Fruit fly (Drosophila melanogaster) whole organism, embryonic: Measurements from ENCODE around the gene CG43998.
A peak's percentile ranks its signal among the peaks of the same experiment; 100 is the strongest.

Experiments used
- Abd-B ChIP-seq: fragments of 200-800 bp; sonication (Bioruptor generic); optimal IDR thresholded peaks from 2 replicates; lab custom pipeline; 2018; ENCODE audit warnings: missing biosample characterization, mild to moderate bottlenecking, missing genetic modification characterization, moderate library complexity
- Aef1 ChIP-seq: fragments of 200-800 bp; sonication (Bioruptor generic); IDR thresholded peaks from 3 replicates; pipeline ENCODE4 v1.3.6; 2022; ENCODE audit warnings: missing biosample characterization, missing genetic modification characterization
- Asciz ChIP-seq: fragments of 200-800 bp; sonication (Bioruptor generic); optimal IDR thresholded peaks from 2 replicates; lab custom pipeline; 2017; ENCODE audit warnings: missing biosample characterization, mild to moderate bottlenecking, missing genetic modification characterization, missing genetic modification reagents
- Atf-2 ChIP-seq: fragments of 200-800 bp; sonication (Bioruptor generic); optimal IDR thresholded peaks from 2 replicates; lab custom pipeline; 2016; ENCODE audit warnings: missing biosample characterization, missing genetic modification characterization
- CG10147 ChIP-seq: fragments of 200-800 bp; sonication (Bioruptor generic); optimal IDR thresholded peaks from 2 replicates; lab custom pipeline; 2019; ENCODE audit warnings: missing biosample characterization, mild to moderate bottlenecking, missing genetic modification characterization, moderate library complexity
- CG10274 ChIP-seq: fragments of 200-800 bp; sonication (Bioruptor generic); optimal IDR thresholded peaks from 3 replicates; lab custom pipeline; 2017; ENCODE audit warnings: missing biosample characterization, mild to moderate bottlenecking, missing genetic modification characterization
- CG10366 ChIP-seq: fragments of 200-800 bp; sonication (Bioruptor generic); IDR thresholded peaks from 2 replicates; pipeline ENCODE4 v1.3.6; 2022; ENCODE audit warnings: missing biosample characterization, missing genetic modification characterization
- CG10979 ChIP-seq: fragments of 200-800 bp; sonication (Bioruptor generic); optimal IDR thresholded peaks from 2 replicates; lab custom pipeline; 2018; ENCODE audit warnings: missing biosample characterization, mild to moderate bottlenecking, missing genetic modification characterization, moderate library complexity
- CG11504 ChIP-seq: fragments of 200-800 bp; sonication (Bioruptor generic); optimal IDR thresholded peaks from 3 replicates; lab custom pipeline; 2019; ENCODE audit warnings: missing biosample characterization, mild to moderate bottlenecking, missing genetic modification characterization, moderate library complexity
- CG12071 ChIP-seq: fragments of 200-800 bp; sonication (Bioruptor generic); optimal IDR thresholded peaks from 3 replicates; lab custom pipeline; 2018; ENCODE audit warnings: missing biosample characterization, mild to moderate bottlenecking, missing genetic modification characterization
- CG12299 ChIP-seq: fragments of 200-800 bp; sonication (Bioruptor generic); optimal IDR thresholded peaks from 2 replicates; lab custom pipeline; 2018; ENCODE audit warnings: missing biosample characterization, mild to moderate bottlenecking, missing genetic modification characterization
- CG12769 ChIP-seq: fragments of 200-800 bp; sonication (Bioruptor generic); optimal IDR thresholded peaks from 2 replicates; lab custom pipeline; 2019; ENCODE audit warnings: missing biosample characterization, mild to moderate bottlenecking, missing genetic modification characterization, moderate library complexity
- CG17568 ChIP-seq: fragments of 200-800 bp; sonication (Bioruptor generic); optimal IDR thresholded peaks from 2 replicates; lab custom pipeline; 2018; ENCODE audit warnings: missing biosample characterization, mild to moderate bottlenecking, missing genetic modification characterization, moderate library complexity
- CG18764 ChIP-seq: fragments of 200-800 bp; sonication (Bioruptor generic); optimal IDR thresholded peaks from 3 replicates; lab custom pipeline; 2016; ENCODE audit warnings: missing biosample characterization, missing genetic modification characterization
- CG4707 ChIP-seq: fragments of 200-800 bp; sonication (Bioruptor generic); optimal IDR thresholded peaks from 2 replicates; lab custom pipeline; 2018; ENCODE audit warnings: missing biosample characterization, mild to moderate bottlenecking, missing genetic modification characterization, moderate library complexity
- CG4730 ChIP-seq: fragments of 200-800 bp; sonication (Bioruptor generic); IDR thresholded peaks from 2 replicates; pipeline ENCODE4 v1.3.6; 2022; ENCODE audit warnings: missing biosample characterization, missing genetic modification characterization
- CG5953 ChIP-seq: fragments of 200-800 bp; sonication (Bioruptor generic); IDR thresholded peaks from 2 replicates; pipeline ENCODE4 v1.3.6; 2022; ENCODE audit warnings: missing biosample characterization, missing genetic modification characterization
- CG7372 ChIP-seq: fragments of 200-800 bp; sonication (Bioruptor generic); IDR thresholded peaks from 2 replicates; pipeline ENCODE4 v1.3.6; 2022; ENCODE audit warnings: missing biosample characterization, missing genetic modification characterization
- CG8924 ChIP-seq: fragments of 200-800 bp; optimal IDR thresholded peaks from 3 replicates; lab custom pipeline; 2019; ENCODE audit warnings: missing biosample characterization, mild to moderate bottlenecking, missing genetic modification characterization, moderate library complexity
- Doc2 ChIP-seq: fragments of 200-800 bp; sonication (Bioruptor generic); IDR thresholded peaks from 2 replicates; pipeline ENCODE4 v1.3.6; 2022; ENCODE audit warnings: missing biosample characterization, missing genetic modification characterization
- Dref ChIP-seq: fragments of 200-800 bp; sonication (Bioruptor generic); IDR thresholded peaks from 2 replicates; pipeline ENCODE4 v1.3.6; 2022; ENCODE audit warnings: missing biosample characterization, missing genetic modification characterization
- Eip74EF ChIP-seq, 2 experiments: fragments of 200-800 bp in 1 of 2; fragments of >200 bp in 1 of 2; sonication (Bioruptor generic) in 1 of 2; optimal IDR thresholded peaks; 2 replicates each; lab custom pipeline; 2017 to 2019; ENCODE audit warnings: missing biosample characterization in 2 of 2, missing genetic modification characterization in 2 of 2, mild to moderate bottlenecking in 1 of 2, moderate library complexity in 1 of 2
- Elba2 ChIP-seq: fragments of 200-800 bp; sonication (Bioruptor generic); optimal IDR thresholded peaks from 3 replicates; lab custom pipeline; 2016; ENCODE audit warnings: missing biosample characterization, missing genetic modification characterization
- H15 ChIP-seq: fragments of 200-800 bp; sonication (Bioruptor generic); IDR thresholded peaks from 3 replicates; pipeline ENCODE4 v1.3.6; 2022; ENCODE audit warnings: missing biosample characterization, missing genetic modification characterization
- H2.0 ChIP-seq: fragments of 200-800 bp; sonication (Bioruptor generic); IDR thresholded peaks from 2 replicates; pipeline ENCODE4 v1.3.6; 2022; ENCODE audit warnings: missing biosample characterization, missing genetic modification characterization
- HmgD ChIP-seq: fragments of 200-800 bp; sonication (Bioruptor generic); optimal IDR thresholded peaks from 3 replicates; lab custom pipeline; 2016; ENCODE audit warnings: missing biosample characterization, missing genetic modification characterization
- Hr78 ChIP-seq, 2 experiments: fragments of 200-800 bp in 1 of 2; fragments of >200 bp in 1 of 2; sonication (Bioruptor generic) in 1 of 2; optimal IDR thresholded peaks; 2 replicates each; lab custom pipeline; 2017 to 2019; ENCODE audit warnings: missing biosample characterization in 2 of 2, missing genetic modification characterization in 2 of 2, mild to moderate bottlenecking in 1 of 2, moderate library complexity in 1 of 2
- Kr ChIP-seq: fragments of 200-800 bp; sonication (Bioruptor generic); optimal IDR thresholded peaks from 2 replicates; lab custom pipeline; 2017; ENCODE audit warnings: missing biosample characterization, mild to moderate bottlenecking, missing genetic modification characterization
- Lim3 ChIP-seq: fragments of 200-800 bp; sonication (Bioruptor generic); IDR thresholded peaks from 2 replicates; pipeline ENCODE4 v1.3.6; 2022; ENCODE audit warnings: missing biosample characterization, missing genetic modification characterization
- Mrtf ChIP-seq: fragments of 200-800 bp; sonication (Bioruptor generic); IDR thresholded peaks from 3 replicates; pipeline ENCODE4 v1.3.6; 2022; ENCODE audit warnings: missing biosample characterization, missing genetic modification characterization
- Sox102F ChIP-seq: fragments of 200-800 bp; sonication (Bioruptor generic); optimal IDR thresholded peaks from 2 replicates; lab custom pipeline; 2018; ENCODE audit warnings: missing biosample characterization, mild to moderate bottlenecking, missing genetic modification characterization, moderate library complexity
- btn ChIP-seq: fragments of 200-800 bp; sonication (Bioruptor generic); optimal IDR thresholded peaks from 2 replicates; lab custom pipeline; 2016; ENCODE audit warnings: missing biosample characterization, missing genetic modification characterization
- crol ChIP-seq: fragments of 200-800 bp; sonication (Bioruptor generic); IDR thresholded peaks from 2 replicates; pipeline ENCODE4 v1.3.6; 2022; ENCODE audit warnings: missing biosample characterization, missing genetic modification characterization
- danr ChIP-seq: fragments of 200-800 bp; sonication (Bioruptor generic); IDR thresholded peaks from 2 replicates; pipeline ENCODE4 v1.3.6; 2022; ENCODE audit warnings: missing biosample characterization, missing genetic modification characterization
- disco-r ChIP-seq: fragments of 200-800 bp; sonication (Bioruptor generic); optimal IDR thresholded peaks from 2 replicates; lab custom pipeline; 2016; ENCODE audit warnings: missing biosample characterization, missing genetic modification characterization
- dm ChIP-seq: fragments of 200-800 bp; sonication (Bioruptor generic); optimal IDR thresholded peaks from 3 replicates; lab custom pipeline; 2016; ENCODE audit warnings: missing biosample characterization, missing genetic modification characterization
- fd3F ChIP-seq: fragments of 200-800 bp; sonication (Bioruptor generic); optimal IDR thresholded peaks from 2 replicates; lab custom pipeline; 2018; ENCODE audit warnings: missing biosample characterization, mild to moderate bottlenecking, missing genetic modification characterization, moderate library complexity
- fd96Cb ChIP-seq: fragments of 200-800 bp; sonication (Bioruptor generic); optimal IDR thresholded peaks from 2 replicates; lab custom pipeline; 2018; ENCODE audit warnings: missing biosample characterization, mild to moderate bottlenecking, missing genetic modification characterization, moderate library complexity
- lilli ChIP-seq: fragments of 200-800 bp; sonication (Bioruptor generic); optimal IDR thresholded peaks from 3 replicates; lab custom pipeline; 2016; ENCODE audit warnings: missing biosample characterization, missing genetic modification characterization
- nerfin-1 ChIP-seq: fragments of 200-800 bp; sonication (Bioruptor generic); optimal IDR thresholded peaks from 3 replicates; lab custom pipeline; 2019; ENCODE audit warnings: missing biosample characterization, mild to moderate bottlenecking, missing genetic modification characterization, moderate library complexity
- org-1 ChIP-seq: fragments of 200-800 bp; sonication (Bioruptor generic); optimal IDR thresholded peaks from 2 replicates; lab custom pipeline; 2017; ENCODE audit warnings: missing biosample characterization, missing genetic modification characterization
- ranshi ChIP-seq: fragments of 200-800 bp; sonication (Bioruptor generic); IDR thresholded peaks from 2 replicates; pipeline ENCODE4 v1.3.6; 2022; ENCODE audit warnings: missing biosample characterization, missing genetic modification characterization
- rib ChIP-seq: fragments of 200-800 bp; sonication (Bioruptor generic); IDR thresholded peaks from 2 replicates; pipeline ENCODE4 v1.3.6; 2022; ENCODE audit warnings: missing biosample characterization, missing genetic modification characterization
- slbo ChIP-seq: fragments of 200-800 bp; sonication (Bioruptor generic); IDR thresholded peaks from 2 replicates; pipeline ENCODE4 v1.3.6; 2022; ENCODE audit warnings: missing biosample characterization, missing genetic modification characterization
- sqz ChIP-seq: fragments of 200-800 bp; sonication (Bioruptor generic); optimal IDR thresholded peaks from 3 replicates; lab custom pipeline; 2018; ENCODE audit warnings: missing biosample characterization, mild to moderate bottlenecking, missing genetic modification characterization
- trem ChIP-seq: fragments of 200-800 bp; optimal IDR thresholded peaks from 3 replicates; lab custom pipeline; 2019; ENCODE audit warnings: missing biosample characterization, mild to moderate bottlenecking, missing genetic modification characterization, moderate library complexity
- wdn ChIP-seq: fragments of 200-800 bp; sonication (Bioruptor generic); IDR thresholded peaks from 2 replicates; pipeline ENCODE4 v1.3.6; 2022; ENCODE audit warnings: missing biosample characterization, missing genetic modification characterization
- yki ChIP-seq: fragments of >200 bp; optimal IDR thresholded peaks from 3 replicates; lab custom pipeline; 2018
- zen ChIP-seq: fragments of 200-800 bp; sonication (Bioruptor generic); optimal IDR thresholded peaks from 3 replicates; lab custom pipeline; 2018; ENCODE audit warnings: missing biosample characterization, mild to moderate bottlenecking, missing genetic modification characterization, moderate library complexity
- zf30C ChIP-seq: fragments of 200-800 bp; sonication (Bioruptor generic); optimal IDR thresholded peaks from 3 replicates; lab custom pipeline; 2018; ENCODE audit warnings: missing biosample characterization, mild to moderate bottlenecking, missing genetic modification characterization

Gene CG43998

DNA sequence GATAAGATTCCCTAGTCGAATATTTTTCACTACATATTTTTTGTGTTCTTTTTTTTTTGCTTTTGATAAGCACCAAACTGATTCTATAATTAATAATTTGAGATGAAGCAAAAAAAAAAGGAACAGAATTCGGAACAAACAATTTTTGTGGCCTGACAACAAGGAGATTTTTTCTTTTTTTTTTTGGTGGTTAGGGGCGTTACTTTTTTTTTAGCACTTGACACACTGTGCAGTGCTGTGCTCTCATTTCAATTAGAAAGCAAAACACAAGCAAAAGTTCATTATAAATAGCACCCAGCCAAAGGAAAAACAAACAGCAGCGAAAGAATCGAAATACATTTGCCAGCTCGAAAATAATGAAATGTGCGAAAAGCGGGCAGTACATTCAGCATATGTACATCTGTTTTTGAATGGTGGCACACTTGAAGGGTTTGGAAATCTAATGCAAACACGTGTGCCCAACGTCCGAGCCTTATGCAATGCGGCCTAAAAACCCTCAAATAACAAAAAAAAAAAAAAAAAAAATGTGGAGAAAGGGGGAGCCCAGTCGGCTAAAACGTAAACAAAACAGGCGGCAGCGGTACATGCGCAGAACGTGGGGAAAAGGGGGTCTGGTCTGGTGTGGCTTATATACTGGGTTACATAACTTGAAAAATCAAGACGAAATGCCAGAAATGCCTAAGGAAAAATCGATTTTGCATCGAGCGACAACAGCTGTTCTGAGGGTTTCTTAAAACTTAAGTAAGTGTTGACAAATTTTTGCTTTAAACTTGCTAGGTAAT is 13.0 kb upstream of the CG43998 start (continued):
- TF ChIP-seq CG12299 (no peak), zen (tag; lab: Kevin White, UChicago) (no peak), CG12071 (GFP tag; lab: Kevin White, UChicago) (no peak), Mrtf (GFP tag; lab: Robert Waterston, UW) (no peak), zf30C (no peak), HmgD (GFP tag; lab: Kevin White, UChicago) (no peak), CG10366 (GFP tag; lab: Robert Waterston, UW) (no peak), CG18764 (GFP tag; lab: Kevin White, UChicago) (no peak), CG10147 (GFP tag; lab: Kevin White, UChicago) (no peak), fd3F (GFP tag; lab: Kevin White, UChicago) (no peak), Atf-2 (no peak), Dref (no peak), Sox102F (peak; percentile 50), ranshi (GFP tag; lab: Robert Waterston, UW) (peak; percentile 57), H15 (GFP tag; lab: Robert Waterston, UW) (no peak), CG17568 (no peak), sqz (GFP tag; lab: Kevin White, UChicago) (peak; percentile 44), Eip74EF (GFP tag; optimal IDR thresholded peaks at IDR 0.05; lab: Kevin White, UChicago) (no peak), dm (GFP tag; lab: Kevin White, UChicago) (peak; percentile 7), Hr78 (GFP tag; optimal IDR thresholded peaks at IDR 0.05; lab: Kevin White, UChicago) (no peak), Lim3 (no peak), Abd-B (no peak), CG8924 (tag; lab: Kevin White, UChicago) (no peak), wdn (peak; percentile 71), CG12769 (tag; lab: Kevin White, UChicago) (no peak), CG10274 (GFP tag; lab: Kevin White, UChicago) (no peak), slbo (GFP tag; lab: Robert Waterston, UW) (peak; percentile 59), yki (lab: Kevin White, UChicago) (no peak), Elba2 (no peak), Aef1 (GFP tag; lab: Robert Waterston, UW) (peak; percentile 50), btn (GFP tag; lab: Kevin White, UChicago) (no peak), H2.0 (GFP tag; lab: Robert Waterston, UW) (0 out of 2 replicates have a peak, but pooled peaks have one; percentile 9), disco-r (GFP tag; lab: Kevin White, UChicago) (no peak), nerfin-1 (no peak), trem (tag; lab: Kevin White, UChicago) (no peak), CG10979 (tag; lab: Kevin White, UChicago) (no peak), Kr (GFP tag; lab: Kevin White, UChicago) (no peak), Asciz (GFP tag; lab: Kevin White, UChicago) (no peak), CG4707 (no peak), fd96Cb (tag; lab: Kevin White, UChicago) (peak; percentile 8), CG5953 (GFP tag; lab: Robert Waterston, UW) (peak; percentile 36; the same call in 1 of the 2 replicates), Doc2 (GFP tag; lab: Robert Waterston, UW) (no peak), CG4730 (GFP tag; lab: Robert Waterston, UW) (no peak), CG7372 (GFP tag; lab: Robert Waterston, UW) (no peak), crol (0 out of 2 replicates have a peak, but pooled peaks have one; percentile 14), CG11504 (tag; lab: Kevin White, UChicago) (peak; percentile 38), org-1 (no peak), danr (GFP tag; lab: Robert Waterston, UW) (no peak), lilli (GFP tag; lab: Kevin White, UChicago) (peak; percentile 63), rib (peak; percentile 54; the same call in 1 of the 2 replicates)
